Worm (Caenorhabditis elegans) whole organism, L4 larva: ENCODE measurements around the gene memb-1.

ENCODE experiments used
- D1046.2 ChIP-seq: fragments of 200-800 bp; sonication (Bioruptor generic); IDR thresholded peaks from 2 replicates; pipeline ENCODE4 v1.3.6; 2022; ENCODE audit warnings: missing genetic modification characterization, missing compliant biosample characterization
- F26F4.8 ChIP-seq: fragments of 200-800 bp; sonication (Bioruptor generic); conservative IDR thresholded peaks from 2 replicates; pipeline ENCODE4 v1.3.6; 2022; ENCODE audit warnings: missing genetic modification characterization, missing compliant biosample characterization
- F37D6.2 ChIP-seq: sonication (generic microtip); optimal IDR thresholded peaks from 2 replicates; lab custom pipeline; 2016; ENCODE audit warnings: mild to moderate bottlenecking, missing genetic modification characterization, missing compliant biosample characterization
- F44E2.7 ChIP-seq: fragments of 200-800 bp; sonication (Bioruptor generic); IDR thresholded peaks from 2 replicates; pipeline ENCODE4 v2.1.2; 2022; ENCODE audit warnings: missing genetic modification characterization, missing compliant biosample characterization
- Y105C5A.15 ChIP-seq: fragments of 200-800 bp; sonication (Bioruptor generic); IDR thresholded peaks from 2 replicates; pipeline ENCODE4 v1.3.6; 2022; ENCODE audit warnings: missing genetic modification characterization, missing compliant biosample characterization
- Y48G9A.11 ChIP-seq: fragments of 200-800 bp; sonication (Bioruptor generic); IDR thresholded peaks from 2 replicates; pipeline ENCODE4 v1.3.6; 2022; ENCODE audit warnings: missing genetic modification reagents, missing genetic modification characterization, missing compliant biosample characterization
- Y75B8A.6 ChIP-seq: fragments of 200-800 bp; sonication (Bioruptor generic); IDR thresholded peaks from 2 replicates; pipeline ENCODE4 v1.3.6; 2022; ENCODE audit warnings: missing genetic modification reagents, missing genetic modification characterization, missing compliant biosample characterization
- aha-1 ChIP-seq: fragments of 150-350 bp; peaks from one replicate; lab custom pipeline; 2014; ENCODE audit warnings: missing biosample characterization, missing genetic modification characterization
- aly-2 ChIP-seq: sonication (generic microtip); optimal IDR thresholded peaks from 2 replicates; lab custom pipeline; 2018; ENCODE audit warnings: missing biosample characterization, missing genetic modification characterization
- arid-1 ChIP-seq: fragments of 200-800 bp; sonication (Bioruptor generic); conservative IDR thresholded peaks from 2 replicates; pipeline ENCODE4 v1.3.6; 2022; ENCODE audit warnings: missing genetic modification reagents, missing genetic modification characterization, missing compliant biosample characterization
- attf-4 ChIP-seq: sonication (generic microtip); optimal IDR thresholded peaks from 3 replicates; lab custom pipeline; 2017; ENCODE audit warnings: missing biosample characterization, missing genetic modification characterization
- ceh-44 ChIP-seq: fragments of 200-800 bp; sonication (Bioruptor generic); IDR thresholded peaks from 2 replicates; pipeline ENCODE4 v1.3.6; 2022; ENCODE audit warnings: missing genetic modification reagents, missing genetic modification characterization, missing compliant biosample characterization
- ceh-62 ChIP-seq: sonication (generic microtip); optimal IDR thresholded peaks from 2 replicates; lab custom pipeline; 2017; ENCODE audit warnings: missing biosample characterization, missing genetic modification characterization
- ceh-82 ChIP-seq: sonication (generic microtip); optimal IDR thresholded peaks from 2 replicates; lab custom pipeline; 2017; ENCODE audit warnings: missing biosample characterization, missing genetic modification characterization
- daf-12 ChIP-seq: fragments of 150-350 bp; optimal IDR thresholded peaks from 2 replicates; lab custom pipeline; 2014; ENCODE audit warnings: missing biosample characterization, missing genetic modification reagents, missing genetic modification characterization
- daf-19 ChIP-seq: fragments of 200-800 bp; sonication (Bioruptor generic); conservative IDR thresholded peaks from 2 replicates; pipeline ENCODE4 v1.3.6; 2022; ENCODE audit warnings: missing genetic modification characterization, missing compliant biosample characterization
- daf-8 ChIP-seq: fragments of 200-800 bp; sonication (Bioruptor generic); IDR thresholded peaks from 2 replicates; pipeline ENCODE4 v1.3.6; 2022; ENCODE audit warnings: missing genetic modification characterization, missing compliant biosample characterization
- dmd-6 ChIP-seq: fragments of 200-800 bp; sonication (Bioruptor generic); IDR thresholded peaks from 2 replicates; pipeline ENCODE4 v1.3.6; 2022; ENCODE audit warnings: missing genetic modification reagents, missing genetic modification characterization, missing compliant biosample characterization
- dmd-8 ChIP-seq: fragments of 200-800 bp; sonication (Bioruptor generic); IDR thresholded peaks from 2 replicates; pipeline ENCODE4 v1.3.6; 2022; ENCODE audit warnings: missing genetic modification characterization, missing compliant biosample characterization
- egl-27 ChIP-seq: sonication (generic microtip); optimal IDR thresholded peaks from 3 replicates; lab custom pipeline; 2017; ENCODE audit warnings: missing biosample characterization, missing genetic modification reagents, missing genetic modification characterization
- egl-43 ChIP-seq: fragments of 200-800 bp; sonication (Bioruptor generic); IDR thresholded peaks from 2 replicates; pipeline ENCODE4 v1.3.6; 2022; ENCODE audit warnings: missing genetic modification reagents, missing genetic modification characterization, missing compliant biosample characterization
- fos-1 ChIP-seq: fragments of 150-350 bp; optimal IDR thresholded peaks from 2 replicates; lab custom pipeline; 2014; ENCODE audit warnings: missing biosample characterization, missing genetic modification characterization
- gei-8 ChIP-seq: fragments of 200-800 bp; sonication (Bioruptor generic); optimal IDR thresholded peaks from 2 replicates; lab custom pipeline; 2018; ENCODE audit warnings: mild to moderate bottlenecking, missing genetic modification characterization, missing compliant biosample characterization
- hif-1 ChIP-seq, 2 experiments: sonication (generic microtip); optimal IDR thresholded peaks; 2 replicates each; lab custom pipeline; 2016 to 2017; ENCODE audit warnings: missing compliant biosample characterization in 2 of 2, missing genetic modification characterization in 2 of 2, missing genetic modification reagents in 2 of 2, missing genotype in 2 of 2, mild to moderate bottlenecking in 1 of 2
- hmg-1.1 ChIP-seq: fragments of 200-800 bp; sonication (Bioruptor generic); IDR thresholded peaks from 2 replicates; pipeline ENCODE4 v1.3.6; 2022; ENCODE audit warnings: missing genetic modification reagents, missing genetic modification characterization, missing compliant biosample characterization
- jun-1 ChIP-seq: fragments of 150-350 bp; optimal IDR thresholded peaks from 2 replicates; lab custom pipeline; 2014; ENCODE audit warnings: missing biosample characterization, missing genetic modification reagents, missing genetic modification characterization
- lin-13 ChIP-seq: fragments of 150-350 bp; optimal IDR thresholded peaks from 2 replicates; lab custom pipeline; 2014; ENCODE audit warnings: missing biosample characterization, missing genetic modification reagents, missing genetic modification characterization
- lin-29 ChIP-seq: fragments of 200-800 bp; sonication (Bioruptor generic); IDR thresholded peaks from 2 replicates; pipeline ENCODE4 v1.3.6; 2022; ENCODE audit warnings: missing genetic modification reagents, missing genetic modification characterization, missing compliant biosample characterization
- lin-38 ChIP-seq: fragments of 200-800 bp; sonication (Bioruptor generic); IDR thresholded peaks from 2 replicates; pipeline ENCODE4 v1.3.6; 2022; ENCODE audit warnings: missing genetic modification reagents, missing genetic modification characterization, missing compliant biosample characterization
- lir-3 ChIP-seq: sonication (generic microtip); optimal IDR thresholded peaks from 2 replicates; lab custom pipeline; 2016; ENCODE audit warnings: mild to moderate bottlenecking, missing genetic modification characterization, missing compliant biosample characterization
- madf-5 ChIP-seq, 2 experiments: fragments of 200-800 bp; sonication (Bioruptor generic); IDR thresholded peaks; 2 replicates each; pipeline ENCODE4 v1.3.6; 2022; ENCODE audit warnings: missing compliant biosample characterization in 2 of 2, missing genetic modification characterization in 2 of 2
- madf-9 ChIP-seq: fragments of 200-800 bp; sonication (Bioruptor generic); conservative IDR thresholded peaks from 2 replicates; pipeline ENCODE4 v1.3.6; 2022; ENCODE audit warnings: missing genetic modification reagents, missing genetic modification characterization, missing compliant biosample characterization
- mdl-1 ChIP-seq, 2 experiments: fragments of 150-350 bp in 1 of 2; sonication (generic microtip) in 1 of 2; optimal IDR thresholded peaks; 2 replicates each; lab custom pipeline; 2014 to 2017; ENCODE audit warnings: missing biosample characterization in 2 of 2, missing genetic modification characterization in 2 of 2
- mdt-29 ChIP-seq: fragments of 200-800 bp; sonication (Bioruptor generic); IDR thresholded peaks from 2 replicates; pipeline ENCODE4 v1.3.6; 2022; ENCODE audit warnings: missing genetic modification reagents, missing genetic modification characterization, missing compliant biosample characterization
- mes-2 ChIP-seq: sonication (generic microtip); optimal IDR thresholded peaks from 2 replicates; lab custom pipeline; 2016; ENCODE audit warnings: missing genotype, mild to moderate bottlenecking, missing genetic modification characterization, missing compliant biosample characterization; ENCODE audit not compliant: poor library complexity, severe bottlenecking
- mxl-3 ChIP-seq: fragments of 200-800 bp; sonication (Bioruptor generic); optimal IDR thresholded peaks from 2 replicates; lab custom pipeline; 2018; ENCODE audit warnings: mild to moderate bottlenecking, missing genetic modification characterization, missing compliant biosample characterization
- nhr-111 ChIP-seq: fragments of 200-800 bp; sonication (Bioruptor generic); optimal IDR thresholded peaks from 2 replicates; lab custom pipeline; 2018; ENCODE audit warnings: mild to moderate bottlenecking, missing genetic modification characterization, missing compliant biosample characterization
- nhr-25 ChIP-seq: sonication (generic microtip); optimal IDR thresholded peaks from 2 replicates; lab custom pipeline; 2017; ENCODE audit warnings: missing genetic modification characterization, mild to moderate bottlenecking, missing compliant biosample characterization, antibody characterized with exemption, moderate library complexity, borderline replicate concordance; ENCODE audit not compliant: insufficient read depth
- nhr-28 ChIP-seq: fragments of 150-350 bp; optimal IDR thresholded peaks from 2 replicates; lab custom pipeline; 2014; ENCODE audit warnings: missing biosample characterization, missing genetic modification characterization
- nhr-6 ChIP-seq: fragments of 150-350 bp; optimal IDR thresholded peaks from 2 replicates; lab custom pipeline; 2014; ENCODE audit warnings: missing biosample characterization, missing genetic modification characterization
- nhr-76 ChIP-seq: fragments of 150-350 bp; optimal IDR thresholded peaks from 2 replicates; lab custom pipeline; 2014; ENCODE audit warnings: missing biosample characterization, missing genetic modification characterization
- saeg-2 ChIP-seq: fragments of 200-800 bp; sonication (Bioruptor generic); IDR thresholded peaks from 2 replicates; pipeline ENCODE4 v1.3.6; 2022; ENCODE audit warnings: missing genetic modification reagents, missing genetic modification characterization, missing compliant biosample characterization
- sdz-12 ChIP-seq: fragments of 200-800 bp; sonication (Bioruptor generic); optimal IDR thresholded peaks from 2 replicates; lab custom pipeline; 2018; ENCODE audit warnings: mild to moderate bottlenecking, missing genetic modification characterization, missing compliant biosample characterization
- set-16 ChIP-seq: fragments of 200-800 bp; sonication (Bioruptor generic); IDR thresholded peaks from 2 replicates; pipeline ENCODE4 v1.3.6; 2022; ENCODE audit warnings: missing genetic modification reagents, missing genetic modification characterization, missing compliant biosample characterization
- skn-1 ChIP-seq: fragments of 150-350 bp; optimal IDR thresholded peaks from 2 replicates; lab custom pipeline; 2014; ENCODE audit warnings: missing biosample characterization, missing genetic modification characterization
- unc-39 ChIP-seq: sonication (generic microtip); optimal IDR thresholded peaks from 2 replicates; lab custom pipeline; 2017; ENCODE audit warnings: missing biosample characterization, missing genetic modification characterization
- unc-62 ChIP-seq, 3 experiments: fragments of 150-350 bp in 1 of 3; sonication (generic microtip); optimal IDR thresholded peaks in 2 of 3; peaks in 1 of 3; 1 replicate in 1 of 3; 2 replicates in 2 of 3; lab custom pipeline; 2014 to 2017; ENCODE audit warnings: missing biosample characterization in 3 of 3, missing genetic modification characterization in 3 of 3, missing genetic modification reagents in 3 of 3, missing genotype in 1 of 3
- vab-7 ChIP-seq: fragments of 200-800 bp; sonication (Bioruptor generic); IDR thresholded peaks from 2 replicates; pipeline ENCODE4 v1.3.6; 2022; ENCODE audit warnings: missing genetic modification reagents, missing genetic modification characterization, missing compliant biosample characterization
- zip-2 ChIP-seq: fragments of 150-350 bp; optimal IDR thresholded peaks from 2 replicates; lab custom pipeline; 2014; ENCODE audit warnings: missing biosample characterization, missing genetic modification characterization
- ztf-7 ChIP-seq: fragments of 150-350 bp; optimal IDR thresholded peaks from 2 replicates; lab custom pipeline; 2014; ENCODE audit warnings: missing biosample characterization, missing genetic modification characterization

The memb-1 gene

ce11 chrX:9467573-9467972 is 26.2 kb upstream of the memb-1 start (continued):
- peak; percentile 92 for TF ChIP-seq vab-7
- TF ChIP-seq madf-9 = peak; percentile 89
- TF ChIP-seq sdz-12 = no peak
- TF ChIP-seq fos-1 (tag; lab: Kevin White, UChicago) = no peak
- peak; percentile 91 for TF ChIP-seq F26F4.8
- peak; percentile 66 for TF ChIP-seq Y48G9A.11
- no peak; the same call in 1 of the 2 replicates for TF ChIP-seq lin-38
- no peak for TF ChIP-seq daf-12
- peak; percentile 96 for TF ChIP-seq hmg-1.1 (GFP tag; lab: Robert Waterston, UW)
- TF ChIP-seq nhr-111 = peak; percentile 17
- TF ChIP-seq gei-8 (GFP tag; lab: Kevin White, UChicago) = peak; percentile 81
- TF ChIP-seq aly-2 (tag; lab: Kevin White, UChicago) = no peak
- TF ChIP-seq attf-4 = no peak
- TF ChIP-seq egl-43 (GFP tag; lab: Robert Waterston, UW) = peak; percentile 96
- TF ChIP-seq mdt-29 (GFP tag; lab: Robert Waterston, UW) = no peak; the same call in none of the 2 replicates
- peak; percentile 79 for TF ChIP-seq ztf-7
- TF ChIP-seq hif-1 (tag; optimal IDR thresholded peaks at IDR 0.05; lab: Kevin White, UChicago) = peak in 1 of 2 experiments; percentile 40
- TF ChIP-seq aha-1 (tag; lab: Kevin White, UChicago) = peak; percentile 98
- peak; percentile 79 for TF ChIP-seq zip-2 (tag; lab: Kevin White, UChicago)
- peak; percentile 61; the same call in 1 of the 2 replicates for TF ChIP-seq lin-29 (GFP tag; lab: Robert Waterston, UW)
- TF ChIP-seq madf-5 (GFP tag; IDR thresholded peaks at IDR 0.05; lab: Robert Waterston, UW) = peak; percentile 75 to 87; a peak in 3 of 4 replicates
- TF ChIP-seq F37D6.2 = peak; percentile 89
- TF ChIP-seq dmd-8 (GFP tag; lab: Robert Waterston, UW) = no peak; the same call in 1 of the 2 replicates
- no peak for TF ChIP-seq set-16 (GFP tag; lab: Robert Waterston, UW)
- TF ChIP-seq ceh-44 (GFP tag; lab: Robert Waterston, UW) = peak; percentile 71
- no peak; the same call in 1 of the 2 replicates for TF ChIP-seq dmd-6 (GFP tag; lab: Robert Waterston, UW)
- TF ChIP-seq jun-1 (tag; lab: Kevin White, UChicago) = peak; percentile 71
- no peak for TF ChIP-seq skn-1 (tag; lab: Kevin White, UChicago)
- TF ChIP-seq nhr-25 (tag; lab: Kevin White, UChicago) = peak; percentile 73
- TF ChIP-seq daf-8 = no peak
- TF ChIP-seq mdl-1 (tag; optimal IDR thresholded peaks at IDR 0.05; lab: Kevin White, UChicago) = peak in 1 of 2 experiments; percentile 59
- no peak for TF ChIP-seq nhr-76 (tag; lab: Kevin White, UChicago)
- TF ChIP-seq ceh-62 = no peak
- peak; percentile 35 for TF ChIP-seq nhr-28 (tag; lab: Kevin White, UChicago)
- TF ChIP-seq lir-3 (tag; lab: Kevin White, UChicago) = peak; percentile 79
- TF ChIP-seq daf-19 (GFP tag; lab: Robert Waterston, UW) = peak; percentile 63; the same call in 1 of the 2 replicates
- no peak for TF ChIP-seq saeg-2
- peak; percentile 25 for TF ChIP-seq mxl-3 (GFP tag; lab: Kevin White, UChicago)
- no peak for TF ChIP-seq F44E2.7 (GFP tag; lab: Robert Waterston, UW)
- no peak for TF ChIP-seq lin-13 (GFP tag; lab: Kevin White, UChicago)
- 0 out of 2 replicates have a peak, but pooled peaks have one; percentile 60 for TF ChIP-seq D1046.2 (GFP tag; lab: Robert Waterston, UW)
- peak; percentile 10 for TF ChIP-seq nhr-6 (tag; lab: Kevin White, UChicago)
- TF ChIP-seq unc-62 (GFP tag; optimal IDR thresholded peaks at IDR 0.05 in 1 of 2; lab: Kevin White, UChicago) = no peak
- no peak for TF ChIP-seq unc-62 (tag; optimal IDR thresholded peaks at IDR 0.05; lab: Kevin White, UChicago)
- TF ChIP-seq Y75B8A.6 (GFP tag; lab: Robert Waterston, UW) = 0 out of 2 replicates have a peak, but pooled peaks have one; percentile 14
- no peak for TF ChIP-seq egl-27 (tag; lab: Kevin White, UChicago)
- TF ChIP-seq ceh-82 (tag; lab: Kevin White, UChicago) = no peak
- peak; percentile 78 for TF ChIP-seq mes-2 (tag; lab: Kevin White, UChicago)
- TF ChIP-seq unc-39 (tag; lab: Kevin White, UChicago) = no peak
- peak; percentile 79; the same call in 1 of the 2 replicates for TF ChIP-seq arid-1 (GFP tag; lab: Robert Waterston, UW)
- peak; percentile 15; the same call in 1 of the 2 replicates for TF ChIP-seq Y105C5A.15
